Fruit fly (Drosophila melanogaster) whole organism, embryonic: ENCODE measurements around the gene CG10730.

Experiments
- Adf1 ChIP-seq: fragments of 200-800 bp; sonication (Bioruptor generic); IDR thresholded peaks from 2 replicates; pipeline ENCODE4 v1.3.6; 2022; ENCODE audit warnings: missing biosample characterization, missing genetic modification characterization
- Awh ChIP-seq: fragments of 200-800 bp; sonication (Bioruptor generic); IDR thresholded peaks from 2 replicates; pipeline ENCODE4, ENCODE4 v1.3.6; 2022; ENCODE audit warnings: missing biosample characterization, missing genetic modification characterization
- B-H2 ChIP-seq: fragments of 200-800 bp; sonication (Bioruptor generic); optimal IDR thresholded peaks from 2 replicates; lab custom pipeline; 2018; ENCODE audit warnings: missing biosample characterization, mild to moderate bottlenecking, missing genetic modification characterization
- CG10267 ChIP-seq: fragments of 200-800 bp; sonication (Bioruptor generic); optimal IDR thresholded peaks from 2 replicates; lab custom pipeline; 2018; ENCODE audit warnings: missing biosample characterization, mild to moderate bottlenecking, missing genetic modification characterization, moderate library complexity
- CG12391 ChIP-seq: fragments of 200-800 bp; sonication (Bioruptor generic); optimal IDR thresholded peaks from 3 replicates; lab custom pipeline; 2018; ENCODE audit warnings: missing biosample characterization, mild to moderate bottlenecking, missing genetic modification characterization, moderate library complexity
- CG12769 ChIP-seq: fragments of 200-800 bp; sonication (Bioruptor generic); optimal IDR thresholded peaks from 2 replicates; lab custom pipeline; 2019; ENCODE audit warnings: missing biosample characterization, mild to moderate bottlenecking, missing genetic modification characterization, moderate library complexity
- CG13287 ChIP-seq: fragments of 200-800 bp; sonication (Bioruptor generic); IDR thresholded peaks from 2 replicates; pipeline ENCODE4 v1.3.6; 2022; ENCODE audit warnings: missing biosample characterization, missing genetic modification characterization; ENCODE audit not compliant: partially characterized antibody
- CG13424 ChIP-seq: fragments of 200-800 bp; sonication (Bioruptor generic); optimal IDR thresholded peaks from 2 replicates; lab custom pipeline; 2019; ENCODE audit warnings: missing biosample characterization, mild to moderate bottlenecking, missing genetic modification characterization, moderate library complexity
- CG13894 ChIP-seq: fragments of 200-800 bp; sonication (Bioruptor generic); optimal IDR thresholded peaks from 3 replicates; lab custom pipeline; 2018; ENCODE audit warnings: missing biosample characterization, mild to moderate bottlenecking, missing genetic modification characterization, moderate library complexity
- CG15696 ChIP-seq: fragments of 200-800 bp; sonication (Bioruptor generic); optimal IDR thresholded peaks from 2 replicates; lab custom pipeline; 2019; ENCODE audit warnings: missing biosample characterization, mild to moderate bottlenecking, missing genetic modification characterization, moderate library complexity
- CG16779 ChIP-seq: fragments of 200-800 bp; sonication (Bioruptor generic); IDR thresholded peaks from 2 replicates; pipeline ENCODE4 v1.3.6; 2022; ENCODE audit warnings: missing biosample characterization, missing genetic modification characterization
- CG2116 ChIP-seq: fragments of 200-800 bp; sonication (Bioruptor generic); optimal IDR thresholded peaks from 3 replicates; lab custom pipeline; 2018; ENCODE audit warnings: missing biosample characterization, mild to moderate bottlenecking, missing genetic modification characterization
- CG31224 ChIP-seq: fragments of 200-800 bp; sonication (Bioruptor generic); IDR thresholded peaks from 2 replicates; pipeline ENCODE4 v1.3.6; 2022; ENCODE audit warnings: missing biosample characterization, missing genetic modification characterization
- CG34376 ChIP-seq: fragments of 200-800 bp; sonication (Bioruptor generic); optimal IDR thresholded peaks from 2 replicates; lab custom pipeline; 2018; ENCODE audit warnings: missing biosample characterization, mild to moderate bottlenecking, missing genetic modification characterization
- CG4404 ChIP-seq: fragments of 200-800 bp; sonication (Bioruptor generic); IDR thresholded peaks from 2 replicates; pipeline ENCODE4 v1.3.6; 2022; ENCODE audit warnings: missing biosample characterization, missing genetic modification characterization
- CG4820 ChIP-seq: fragments of 200-800 bp; sonication (Bioruptor generic); optimal IDR thresholded peaks from 3 replicates; lab custom pipeline; 2016; ENCODE audit warnings: missing biosample characterization, missing genetic modification characterization
- CG4854 ChIP-seq: fragments of 200-800 bp; sonication (Bioruptor generic); optimal IDR thresholded peaks from 2 replicates; lab custom pipeline; 2016; ENCODE audit warnings: missing biosample characterization, missing genetic modification characterization, inconsistent platforms
- CG5953 ChIP-seq: fragments of 200-800 bp; sonication (Bioruptor generic); IDR thresholded peaks from 2 replicates; pipeline ENCODE4 v1.3.6; 2022; ENCODE audit warnings: missing biosample characterization, missing genetic modification characterization
- CG6175 ChIP-seq: fragments of 200-800 bp; sonication (Bioruptor generic); IDR thresholded peaks from 3 replicates; pipeline ENCODE4 v1.3.6; 2022; ENCODE audit warnings: missing biosample characterization, missing genetic modification characterization
- CG6254 ChIP-seq: fragments of 200-800 bp; sonication (Bioruptor generic); optimal IDR thresholded peaks from 3 replicates; lab custom pipeline; 2017; ENCODE audit warnings: mild to moderate bottlenecking, missing biosample characterization, missing genetic modification reagents, missing genetic modification characterization
- CG6272 ChIP-seq: fragments of 200-800 bp; sonication (Bioruptor generic); IDR thresholded peaks from 2 replicates; pipeline ENCODE4 v1.3.6; 2022; ENCODE audit warnings: missing biosample characterization, missing genetic modification characterization
- CG8924 ChIP-seq: fragments of 200-800 bp; optimal IDR thresholded peaks from 3 replicates; lab custom pipeline; 2019; ENCODE audit warnings: missing biosample characterization, mild to moderate bottlenecking, missing genetic modification characterization, moderate library complexity
- CG8944 ChIP-seq: fragments of 200-800 bp; sonication (Bioruptor generic); optimal IDR thresholded peaks from 3 replicates; lab custom pipeline; 2016; ENCODE audit warnings: missing biosample characterization, missing genetic modification characterization
- CG9727 ChIP-seq: fragments of 200-800 bp; sonication (Bioruptor generic); optimal IDR thresholded peaks from 3 replicates; lab custom pipeline; 2017; ENCODE audit warnings: missing biosample characterization, mild to moderate bottlenecking, missing genetic modification characterization
- Dfd ChIP-seq, 2 experiments: fragments of >200 bp; optimal IDR thresholded peaks; 2 replicates each; lab custom pipeline; 2017; ENCODE audit warnings: missing biosample characterization in 2 of 2, missing genetic modification characterization in 2 of 2
- Fer2 ChIP-seq: fragments of 200-800 bp; sonication (Bioruptor generic); optimal IDR thresholded peaks from 2 replicates; lab custom pipeline; 2018; ENCODE audit warnings: missing biosample characterization, mild to moderate bottlenecking, missing genetic modification characterization, moderate library complexity
- Gug ChIP-seq: fragments of 200-800 bp; sonication (Bioruptor generic); IDR thresholded peaks from 4 replicates; pipeline ENCODE4 v1.3.6; 2022; ENCODE audit warnings: missing biosample characterization, missing genetic modification characterization
- Hand ChIP-seq: fragments of 200-800 bp; sonication (Bioruptor generic); optimal IDR thresholded peaks from 2 replicates; lab custom pipeline; 2017; ENCODE audit warnings: mild to moderate bottlenecking, missing biosample characterization, missing genetic modification reagents, missing genetic modification characterization
- Hr51 ChIP-seq, 2 experiments: fragments of 200-800 bp; sonication (Bioruptor generic); optimal IDR thresholded peaks; 2 replicates in 1 of 2; 3 replicates in 1 of 2; lab custom pipeline; 2016 to 2018; ENCODE audit warnings: missing biosample characterization in 2 of 2, missing genetic modification characterization in 2 of 2, mild to moderate bottlenecking in 1 of 2, moderate library complexity in 1 of 2
- Hsf ChIP-seq: fragments of 200-800 bp; sonication (Bioruptor generic); optimal IDR thresholded peaks from 3 replicates; lab custom pipeline; 2016; ENCODE audit warnings: missing biosample characterization, missing genetic modification characterization
- Lim3 ChIP-seq: fragments of 200-800 bp; sonication (Bioruptor generic); IDR thresholded peaks from 2 replicates; pipeline ENCODE4 v1.3.6; 2022; ENCODE audit warnings: missing biosample characterization, missing genetic modification characterization
- Oaz ChIP-seq: fragments of 200-800 bp; sonication (Bioruptor generic); IDR thresholded peaks from 2 replicates; pipeline ENCODE4 v1.3.6; 2022; ENCODE audit warnings: missing biosample characterization, missing genetic modification characterization
- Scr ChIP-seq: fragments of 200-800 bp; sonication (Bioruptor generic); IDR thresholded peaks from 2 replicates; pipeline ENCODE4 v1.3.6; 2022; ENCODE audit warnings: missing biosample characterization, missing genetic modification characterization; ENCODE audit not compliant: partially characterized antibody
- Ssrp ChIP-seq: fragments of 200-800 bp; sonication (Bioruptor generic); optimal IDR thresholded peaks from 2 replicates; lab custom pipeline; 2018; ENCODE audit warnings: missing biosample characterization, mild to moderate bottlenecking, missing genetic modification characterization, moderate library complexity
- TFAM ChIP-seq: fragments of 200-800 bp; sonication (Bioruptor generic); optimal IDR thresholded peaks from 2 replicates; lab custom pipeline; 2017; ENCODE audit warnings: missing biosample characterization, missing genetic modification characterization, inconsistent platforms
- chinmo ChIP-seq: fragments of 200-800 bp; sonication (Bioruptor generic); IDR thresholded peaks from 4 replicates; pipeline ENCODE4 v1.3.6; 2022; ENCODE audit warnings: missing biosample characterization, missing genetic modification characterization; ENCODE audit not compliant: partially characterized antibody
- chm ChIP-seq: fragments of 200-800 bp; sonication (Bioruptor generic); IDR thresholded peaks from 2 replicates; pipeline ENCODE4 v1.3.6; 2022; ENCODE audit warnings: missing biosample characterization, missing genetic modification characterization
- dmrt11E ChIP-seq: fragments of 200-800 bp; sonication (Bioruptor generic); optimal IDR thresholded peaks from 3 replicates; lab custom pipeline; 2018; ENCODE audit warnings: missing biosample characterization, mild to moderate bottlenecking, missing genetic modification characterization, moderate library complexity
- hb ChIP-seq: fragments of 200-800 bp; sonication (Bioruptor generic); IDR thresholded peaks from 3 replicates; pipeline ENCODE4 v1.3.6; 2022; ENCODE audit warnings: missing biosample characterization, missing genetic modification characterization; ENCODE audit not compliant: partially characterized antibody
- her ChIP-seq: fragments of 200-800 bp; sonication (Bioruptor generic); optimal IDR thresholded peaks from 2 replicates; lab custom pipeline; 2016; ENCODE audit warnings: missing biosample characterization, missing genetic modification characterization
- ind ChIP-seq: fragments of 200-800 bp; sonication (Bioruptor generic); optimal IDR thresholded peaks from 3 replicates; lab custom pipeline; 2016; ENCODE audit warnings: missing biosample characterization, missing genetic modification characterization
- inv ChIP-seq: fragments of 200-800 bp; sonication (Bioruptor generic); IDR thresholded peaks from 2 replicates; pipeline ENCODE4 v1.3.6; 2022; ENCODE audit warnings: missing biosample characterization, missing genetic modification characterization; ENCODE audit not compliant: partially characterized antibody
- klu ChIP-seq: fragments of 200-800 bp; sonication (Bioruptor generic); IDR thresholded peaks from 2 replicates; pipeline ENCODE4 v1.3.6; 2022; ENCODE audit warnings: missing biosample characterization, missing genetic modification characterization
- peb ChIP-seq: fragments of 200-800 bp; sonication (Bioruptor generic); IDR thresholded peaks from 2 replicates; pipeline ENCODE4 v1.3.6; 2022; ENCODE audit warnings: missing biosample characterization, missing genetic modification characterization
- pzg ChIP-seq: fragments of 200-800 bp; sonication (Bioruptor generic); optimal IDR thresholded peaks from 3 replicates; lab custom pipeline; 2018; ENCODE audit warnings: missing biosample characterization, mild to moderate bottlenecking, missing genetic modification characterization, moderate library complexity
- scrt ChIP-seq: fragments of 200-800 bp; sonication (Bioruptor generic); optimal IDR thresholded peaks from 2 replicates; lab custom pipeline; 2018; ENCODE audit warnings: missing biosample characterization, mild to moderate bottlenecking, missing genetic modification characterization, moderate library complexity
- sens-2 ChIP-seq: fragments of 200-800 bp; sonication (Bioruptor generic); IDR thresholded peaks from 2 replicates; pipeline ENCODE4 v1.3.6; 2022; ENCODE audit warnings: missing biosample characterization, missing genetic modification characterization
- so ChIP-seq: fragments of 200-800 bp; sonication (Bioruptor generic); IDR thresholded peaks from 3 replicates; pipeline ENCODE4 v1.3.6; 2022; ENCODE audit warnings: missing biosample characterization, missing genetic modification characterization
- vnd ChIP-seq: fragments of 200-800 bp; sonication (Bioruptor generic); IDR thresholded peaks from 3 replicates; pipeline ENCODE4 v1.3.6; 2022; ENCODE audit warnings: missing biosample characterization, missing genetic modification characterization; ENCODE audit not compliant: partially characterized antibody
- zen2 ChIP-seq: fragments of 200-800 bp; sonication (Bioruptor generic); IDR thresholded peaks from 3 replicates; pipeline ENCODE4 v1.3.6; 2022; ENCODE audit warnings: missing biosample characterization, missing genetic modification characterization; ENCODE audit not compliant: partially characterized antibody

The CG10730 gene

DNA sequence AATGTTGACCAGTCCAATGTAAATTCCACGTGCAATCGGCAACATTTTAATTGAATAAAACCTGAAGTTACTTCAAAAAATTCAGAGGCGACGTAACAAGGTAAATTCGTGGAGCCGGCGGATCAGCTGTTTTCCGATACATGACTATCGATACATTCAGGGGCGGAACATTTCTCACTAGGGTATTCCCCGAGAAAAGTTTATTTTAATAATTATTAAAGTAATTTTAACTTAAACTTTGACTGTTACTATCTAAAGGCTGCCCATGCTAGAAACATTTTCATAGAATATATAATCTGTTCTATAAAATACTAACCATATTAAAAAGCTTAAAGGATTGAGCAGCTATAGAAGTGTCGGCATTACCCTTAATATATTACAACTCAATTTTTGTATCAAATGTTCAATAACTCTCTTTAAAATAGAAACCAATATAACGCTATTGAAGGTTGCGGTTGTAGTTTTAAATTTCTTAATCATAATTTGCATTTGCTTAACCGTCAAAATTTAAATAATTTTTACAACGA is 25.2 kb upstream of the CG10730 start, which contains the start of the genes mRpS18B and Kua (continued):
- TF ChIP-seq Awh (GFP tag; lab: Robert Waterston, UW) (no peak), CG12391 (tag; lab: Kevin White, UChicago) (peak; percentile 70), CG15696 (tag; lab: Kevin White, UChicago) (peak; percentile 65), CG12769 (tag; lab: Kevin White, UChicago) (peak; percentile 7), Adf1 (GFP tag; lab: Robert Waterston, UW) (peak; percentile 12; the same call in 1 of the 2 replicates), TFAM (no peak), Hand (GFP tag; lab: Kevin White, UChicago) (no peak), CG13287 (peak; percentile 68), CG13894 (tag; lab: Kevin White, UChicago) (peak; percentile 44), pzg (GFP tag; lab: Kevin White, UChicago) (peak; percentile 48), CG4820 (peak; percentile 26), Fer2 (peak; percentile 51), inv (GFP tag; lab: Robert Waterston, UW) (peak; percentile 47), CG16779 (GFP tag; lab: Robert Waterston, UW) (no peak), Ssrp (peak; percentile 52), Hr51 (GFP tag; optimal IDR thresholded peaks at IDR 0.05; lab: Kevin White, UChicago) (peak in 1 of 2 experiments; percentile 52), scrt (no peak), Dfd (GFP tag; optimal IDR thresholded peaks at IDR 0.05; lab: Kevin White, UChicago) (no peak), Hsf (peak; percentile 53), CG6254 (GFP tag; lab: Kevin White, UChicago) (peak; percentile 23), ind (peak; percentile 53), so (GFP tag; lab: Robert Waterston, UW) (no peak), Scr (GFP tag; lab: Robert Waterston, UW) (peak; percentile 55), CG8924 (tag; lab: Kevin White, UChicago) (peak; percentile 53), sens-2 (GFP tag; lab: Robert Waterston, UW) (0 out of 2 replicates have a peak, but pooled peaks have one; percentile 31), CG13424 (tag; lab: Kevin White, UChicago) (peak; percentile 65), chm (0 out of 2 replicates have a peak, but pooled peaks have one; percentile 36), CG4854 (GFP tag; lab: Kevin White, UChicago) (no peak), CG34376 (GFP tag; lab: Kevin White, UChicago) (peak; percentile 43), CG4404 (GFP tag; lab: Robert Waterston, UW) (peak; percentile 36; the same call in 1 of the 2 replicates), peb (GFP tag; lab: Robert Waterston, UW) (0 out of 2 replicates have a peak, but pooled peaks have one; percentile 19), klu (GFP tag; lab: Robert Waterston, UW) (peak; percentile 10; the same call in 1 of the 2 replicates), Oaz (no peak), Lim3 (no peak), CG5953 (GFP tag; lab: Robert Waterston, UW) (no peak), CG10267 (tag; lab: Kevin White, UChicago) (peak; percentile 54), B-H2 (peak; percentile 68)

DNA sequence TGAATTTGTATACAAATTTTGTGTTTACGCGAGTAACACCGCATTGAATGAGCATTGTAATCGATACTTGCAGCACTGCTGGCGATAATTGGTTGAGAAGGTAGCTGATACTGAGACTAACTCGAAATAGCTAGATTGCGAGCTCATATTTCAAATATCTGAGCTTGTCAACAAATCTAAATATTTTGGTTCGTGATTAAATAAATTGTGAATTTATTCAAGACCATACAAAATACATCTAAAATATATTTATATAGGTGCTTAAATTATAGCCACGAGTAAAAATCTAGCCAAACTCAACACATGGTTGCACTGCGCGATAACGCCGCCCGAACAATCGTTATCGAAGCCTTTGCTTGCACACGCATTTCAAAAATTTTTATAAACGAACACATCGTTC is 21.8 kb upstream of the CG10730 start, which contains the start of the genes Taf13 and nesd:
Gene Taf13 (minus strand): TSS at position 56 of the 400 bp plus-strand sequence.
Gene nesd (plus strand): TSS at position 179 of the 400 bp plus-strand sequence.
- no peak for TF ChIP-seq CG31224
- TF ChIP-seq CG34376 (GFP tag; lab: Kevin White, UChicago) = peak; percentile 19
- TF ChIP-seq Gug (GFP tag; lab: Robert Waterston, UW) = no peak
- TF ChIP-seq dmrt11E (tag; lab: Kevin White, UChicago) = peak; percentile 46
- no peak for TF ChIP-seq CG6175 (GFP tag; lab: Robert Waterston, UW)
- TF ChIP-seq inv (GFP tag; lab: Robert Waterston, UW) = peak; percentile 65
- TF ChIP-seq vnd (GFP tag; lab: Robert Waterston, UW) = peak; percentile 78
- TF ChIP-seq her (GFP tag; lab: Kevin White, UChicago) = no peak
- TF ChIP-seq CG6272 (GFP tag; lab: Robert Waterston, UW) = no peak
- 0 out of 4 replicates have a peak, but pooled peaks have one; percentile 35 for TF ChIP-seq chinmo (GFP tag; lab: Robert Waterston, UW)
- no peak; the same call in 2 of the 3 replicates for TF ChIP-seq zen2 (GFP tag; lab: Robert Waterston, UW)
- peak; percentile 100 for TF ChIP-seq CG2116
- TF ChIP-seq CG8944 (GFP tag; lab: Kevin White, UChicago) = no peak
- TF ChIP-seq Hr51 (GFP tag; optimal IDR thresholded peaks at IDR 0.05; lab: Kevin White, UChicago) = peak; percentile 25 to 40
- TF ChIP-seq CG9727 (GFP tag; lab: Kevin White, UChicago) = peak; percentile 37
- TF ChIP-seq hb = peak; percentile 55; the same call in 1 of the 3 replicates
